Fruit fly (Drosophila melanogaster) whole organism, wandering third instar larva: ENCODE measurements around the gene mRpL35.

ENCODE experiments used
- CG32264 ChIP-seq: fragments of 200-800 bp; sonication (Bioruptor generic); optimal IDR thresholded peaks from 2 replicates; lab custom pipeline; 2016; ENCODE audit warnings: missing biosample characterization, missing genetic modification characterization
- CrebA ChIP-seq: fragments of 200-800 bp; sonication (Bioruptor generic); optimal IDR thresholded peaks from 2 replicates; lab custom pipeline; 2016; ENCODE audit warnings: missing biosample characterization, mild to moderate bottlenecking, missing genetic modification characterization, borderline replicate concordance
- HLH106 ChIP-seq: fragments of 200-800 bp; optimal IDR thresholded peaks from 3 replicates; lab custom pipeline; 2019; ENCODE audit warnings: missing biosample characterization, mild to moderate bottlenecking, missing genetic modification characterization, moderate library complexity
- Hr78 ChIP-seq: fragments of >200 bp; optimal IDR thresholded peaks from 2 replicates; lab custom pipeline; 2017; ENCODE audit warnings: missing biosample characterization, missing genetic modification characterization
- Jra ChIP-seq: sonication (Bioruptor generic); optimal IDR thresholded peaks from 2 replicates; lab custom pipeline; 2016; ENCODE audit warnings: missing biosample characterization, missing genetic modification characterization
- fru ChIP-seq: fragments of 200-800 bp; sonication (Bioruptor generic); optimal IDR thresholded peaks from 3 replicates; lab custom pipeline; 2016; ENCODE audit warnings: missing biosample characterization, mild to moderate bottlenecking, missing genetic modification characterization
- h ChIP-seq: fragments of 200-800 bp; sonication (Bioruptor generic); optimal IDR thresholded peaks from 3 replicates; lab custom pipeline; 2016; ENCODE audit warnings: missing biosample characterization, mild to moderate bottlenecking, missing genetic modification characterization
- jim ChIP-seq: fragments of 175-275, 200-325 bp; sonication (Bioruptor generic); optimal IDR thresholded peaks from 2 replicates; lab custom pipeline; 2016; ENCODE audit warnings: missing biosample characterization, mild to moderate bottlenecking, missing genetic modification characterization
- pan ChIP-seq: fragments of >200 bp; optimal IDR thresholded peaks from 2 replicates; lab custom pipeline; 2017
- tai ChIP-seq: sonication (Bioruptor generic); optimal IDR thresholded peaks from 2 replicates; lab custom pipeline; 2016; ENCODE audit warnings: missing biosample characterization, missing genetic modification characterization
- usp ChIP-seq: fragments of >200 bp; optimal IDR thresholded peaks from 2 replicates; lab custom pipeline; 2017; ENCODE audit warnings: missing biosample characterization, missing genetic modification characterization

- TF ChIP-seq h (no peak), CrebA (GFP tag; lab: Kevin White, UChicago) (no peak), usp (GFP tag; lab: Kevin White, UChicago) (no peak), fru (GFP tag; lab: Kevin White, UChicago) (no peak), Jra (no peak), jim (GFP tag; lab: Kevin White, UChicago) (no peak), HLH106 (tag; lab: Kevin White, UChicago) (no peak), pan (lab: Kevin White, UChicago) (no peak), CG32264 (no peak), Hr78 (GFP tag; lab: Kevin White, UChicago) (no peak), tai (no peak)
These were observed 19.7 kb downstream of the mRpL35 start for dm6 chr3R:22042982-22043381.
